Worm (Caenorhabditis elegans): Measurements from ENCODE around the gene bir-2.

bir-2 gene

DNA sequence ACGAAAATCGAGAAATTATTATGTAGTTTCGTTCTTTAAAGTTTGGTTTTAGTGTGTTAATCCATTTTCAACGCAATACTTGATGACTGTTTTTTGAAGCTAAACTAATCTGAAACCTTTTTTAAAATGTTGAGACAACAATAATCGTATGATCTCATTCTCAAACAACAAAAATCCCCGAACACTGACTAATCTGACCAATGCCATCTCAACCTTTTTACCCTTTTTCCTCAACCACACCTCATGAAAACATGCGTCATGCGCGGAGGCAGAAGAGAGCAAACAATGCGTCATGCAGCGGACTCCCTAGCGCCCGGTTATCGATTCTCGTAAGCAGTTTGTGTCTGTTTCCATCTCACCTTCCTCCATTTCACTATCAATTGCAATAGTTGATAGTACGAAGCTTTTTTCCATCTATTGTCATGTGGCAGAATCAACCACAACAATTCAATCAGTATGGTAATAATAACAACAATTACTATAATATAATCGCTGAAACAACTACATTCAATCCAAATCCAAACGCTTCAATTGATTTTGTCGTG lies 3.1 kb downstream of the bir-2 start, which contains the start of gene C50B8.4:
C50B8.4 (plus strand) TSS at position 299 of the 545 bp plus-strand sequence.
- TF ChIP-seq hlh-11 (tag; optimal IDR thresholded peaks at IDR 0.05) (peak; percentile 75), nhr-28 (tag; optimal IDR thresholded peaks at IDR 0.05) (peak; percentile 39), dmd-6 (GFP tag; IDR thresholded peaks at IDR 0.05) (peak; percentile 26; the same call in 1 of the 2 replicates), nhr-77 (tag; optimal IDR thresholded peaks at IDR 0.05) (peak; percentile 28), dmd-9 (GFP tag; IDR thresholded peaks at IDR 0.05) (no peak), hlh-30 (tag; optimal IDR thresholded peaks at IDR 0.05; ENCODE audit: insufficient read depth) (peak; percentile 63), skn-1 (tag; optimal IDR thresholded peaks at IDR 0.05) (no peak), unc-62 (GFP tag; optimal IDR thresholded peaks at IDR 0.05 in 1 of 2) (peak in 1 of 2 experiments; percentile 25), unc-62 (tag; optimal IDR thresholded peaks at IDR 0.05) (no peak), aha-1 (tag) (peak; percentile 95), T20F7.1 (GFP tag; optimal IDR thresholded peaks at IDR 0.05) (no peak), mxl-3 (GFP tag; optimal IDR thresholded peaks at IDR 0.05) (peak; percentile 40), nhr-6 (tag; optimal IDR thresholded peaks at IDR 0.05) (peak; percentile 61), pqm-1 (tag; optimal IDR thresholded peaks at IDR 0.05) (peak; percentile 66), dve-1 (tag; optimal IDR thresholded peaks at IDR 0.05; ENCODE audit: insufficient read depth) (peak; percentile 46), daf-16 (GFP tag; optimal IDR thresholded peaks at IDR 0.05) (no peak), daf-16 (tag; optimal IDR thresholded peaks at IDR 0.05) (peak; percentile 84), lir-3 (tag; optimal IDR thresholded peaks at IDR 0.05) (no peak), fkh-10 (GFP tag; optimal IDR thresholded peaks at IDR 0.05) (no peak), tra-1 (GFP tag; IDR thresholded peaks at IDR 0.05) (no peak), madf-9 (GFP tag; conservative IDR thresholded peaks at IDR 0.05) (no peak)

DNA sequence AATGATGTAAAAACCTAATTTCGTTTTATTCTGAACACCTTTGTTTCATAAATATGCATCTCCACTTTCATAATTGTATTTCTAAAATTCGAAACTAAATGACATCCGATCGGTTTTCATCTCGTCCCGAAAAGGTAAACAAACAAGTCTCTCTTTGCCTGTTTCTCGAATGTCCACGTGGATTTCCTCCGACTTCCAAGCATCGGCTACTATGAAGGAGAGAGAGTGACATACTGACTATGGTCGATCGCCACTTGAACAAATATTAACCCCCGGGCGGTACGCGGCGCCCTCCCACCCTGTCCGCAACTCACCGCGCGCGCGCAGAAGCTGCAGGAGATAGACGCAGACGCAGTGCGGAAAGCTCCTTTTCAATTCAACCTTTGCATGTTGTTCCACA lies 7.2 kb downstream of the bir-2 start:
- TF ChIP-seq madf-9 (GFP tag; conservative IDR thresholded peaks at IDR 0.05) = 0 out of 2 replicates have a peak, but pooled peaks have one; percentile 28
- peak; percentile 10 for TF ChIP-seq nhr-6 (tag; optimal IDR thresholded peaks at IDR 0.05)
- TF ChIP-seq ces-1 (GFP tag; optimal IDR thresholded peaks at IDR 0.05) = no peak
- no peak for TF ChIP-seq cey-2 (tag; optimal IDR thresholded peaks at IDR 0.05; ENCODE audit: borderline replicate concordance, insufficient read depth)

- no peak for TF ChIP-seq lir-3 (tag; optimal IDR thresholded peaks at IDR 0.05)
- peak; percentile 0 for TF ChIP-seq aha-1 (tag)
- TF ChIP-seq hlh-11 (tag; optimal IDR thresholded peaks at IDR 0.05) = peak; percentile 34
- TF ChIP-seq dmd-6 (GFP tag; IDR thresholded peaks at IDR 0.05) = 0 out of 2 replicates have a peak, but pooled peaks have one; percentile 24
- TF ChIP-seq dve-1 (tag; optimal IDR thresholded peaks at IDR 0.05; ENCODE audit: insufficient read depth) = peak; percentile 40
- TF ChIP-seq nhr-28 (tag; optimal IDR thresholded peaks at IDR 0.05) = peak; percentile 52
- TF ChIP-seq attf-4 (tag; optimal IDR thresholded peaks at IDR 0.05) = no peak
- no peak for TF ChIP-seq hmg-1.1 (GFP tag; IDR thresholded peaks at IDR 0.05)
- TF ChIP-seq daf-16 (GFP tag; optimal IDR thresholded peaks at IDR 0.05) = no peak
- TF ChIP-seq daf-16 (tag; optimal IDR thresholded peaks at IDR 0.05) = peak; percentile 93
- TF ChIP-seq set-16 (GFP tag; IDR thresholded peaks at IDR 0.05) = no peak
- TF ChIP-seq pqm-1 (tag; optimal IDR thresholded peaks at IDR 0.05) = peak; percentile 66
- peak; percentile 36 for TF ChIP-seq nhr-6 (tag; optimal IDR thresholded peaks at IDR 0.05)
- peak; percentile 31 for TF ChIP-seq hlh-30 (tag; optimal IDR thresholded peaks at IDR 0.05; ENCODE audit: insufficient read depth)
Measured at ce11 chrV:13576828-13577227, 8.2 kb downstream of the bir-2 start.

- TF ChIP-seq mxl-2 (GFP tag; conservative IDR thresholded peaks at IDR 0.05) (no peak), dmd-6 (GFP tag; IDR thresholded peaks at IDR 0.05) (peak; percentile 64; the same call in 1 of the 2 replicates), daf-16 (GFP tag; optimal IDR thresholded peaks at IDR 0.05) (no peak), daf-16 (tag; optimal IDR thresholded peaks at IDR 0.05) (peak; percentile 7), nhr-48 (tag; optimal IDR thresholded peaks at IDR 0.05) (no peak), lin-15B (tag; optimal IDR thresholded peaks at IDR 0.05) (no peak), nhr-28 (tag; optimal IDR thresholded peaks at IDR 0.05) (peak; percentile 18), F10B5.3 (tag; optimal IDR thresholded peaks at IDR 0.05) (no peak), gei-8 (GFP tag; optimal IDR thresholded peaks at IDR 0.05) (no peak), pqm-1 (tag; optimal IDR thresholded peaks at IDR 0.05) (peak; percentile 58)
Measured at ce11 chrV:13577463-13577862, 8.8 kb downstream of the bir-2 start.

ce11 chrV:13578637-13579036 lies 10.0 kb downstream of the bir-2 start, which contains the start of gene C50B8.6:
TSS of gene C50B8.6 (plus strand) at chrV:13578972.
- TF ChIP-seq nhr-28 (tag; optimal IDR thresholded peaks at IDR 0.05) (peak; percentile 50), Y75B8A.6 (GFP tag; IDR thresholded peaks at IDR 0.05) (no peak), hmg-1.1 (GFP tag; IDR thresholded peaks at IDR 0.05) (no peak), dmd-6 (GFP tag; IDR thresholded peaks at IDR 0.05) (peak; percentile 41; the same call in 1 of the 2 replicates), unc-62 (GFP tag; optimal IDR thresholded peaks at IDR 0.05 in 1 of 2) (peak in 1 of 2 experiments; percentile 64), unc-62 (tag; optimal IDR thresholded peaks at IDR 0.05) (no peak), ZK546.5 (tag; optimal IDR thresholded peaks at IDR 0.05) (no peak), mxl-3 (GFP tag; optimal IDR thresholded peaks at IDR 0.05) (peak; percentile 26), pqm-1 (tag; optimal IDR thresholded peaks at IDR 0.05) (peak; percentile 91), daf-16 (GFP tag; optimal IDR thresholded peaks at IDR 0.05) (no peak), daf-16 (tag; optimal IDR thresholded peaks at IDR 0.05) (peak; percentile 77), lir-3 (tag; optimal IDR thresholded peaks at IDR 0.05) (no peak), cey-2 (tag; optimal IDR thresholded peaks at IDR 0.05; ENCODE audit: borderline replicate concordance, insufficient read depth) (no peak), arid-1 (GFP tag; conservative IDR thresholded peaks at IDR 0.05) (no peak), ctbp-1 (GFP tag; IDR thresholded peaks at IDR 0.05) (no peak), aly-2 (tag; optimal IDR thresholded peaks at IDR 0.05) (no peak), mep-1 (tag; optimal IDR thresholded peaks at IDR 0.05) (no peak), hlh-11 (tag; optimal IDR thresholded peaks at IDR 0.05) (peak; percentile 36), dve-1 (tag; optimal IDR thresholded peaks at IDR 0.05; ENCODE audit: insufficient read depth) (peak; percentile 34), lin-1 (GFP tag; IDR thresholded peaks at IDR 0.05) (no peak), snpc-4 (tag; optimal IDR thresholded peaks at IDR 0.05) (no peak)
